Worm (Caenorhabditis elegans): Measurements from ENCODE around the gene mltn-7.

- no peak for TF ChIP-seq snpc-4 (tag; optimal IDR thresholded peaks at IDR 0.05)
- TF ChIP-seq nhr-12 (tag; optimal IDR thresholded peaks at IDR 0.05), result no peak
- TF ChIP-seq ama-1 (optimal IDR thresholded peaks at IDR 0.05), result no peak
- no peak for TF ChIP-seq ceh-82 (tag; optimal IDR thresholded peaks at IDR 0.05)
- no peak for TF ChIP-seq mef-2 (tag; optimal IDR thresholded peaks at IDR 0.05)
- TF ChIP-seq nhr-237 (tag; optimal IDR thresholded peaks at IDR 0.05), result no peak
Observed at ce11 chrV:373192-373591, 3.1 kb downstream of the mltn-7 start.

All from whole organism, L1 larva.